Worm (Caenorhabditis elegans) whole organism, late embryonic: ENCODE results near the gene Y32B12C.1.

Experiments
- F13H6.1 ChIP-seq: sonication (generic microtip); optimal IDR thresholded peaks from 2 replicates; lab custom pipeline; 2016; ENCODE audit warnings: missing genetic modification characterization, missing compliant biosample characterization
- K09A11.1 ChIP-seq: sonication (generic microtip); optimal IDR thresholded peaks from 2 replicates; lab custom pipeline; 2017; ENCODE audit warnings: antibody characterized with exemption, mild to moderate bottlenecking, missing genetic modification characterization, missing compliant biosample characterization; ENCODE audit not compliant: insufficient read depth
- T23F11.4 ChIP-seq: fragments of 200-800 bp; sonication (Bioruptor generic); optimal IDR thresholded peaks from 2 replicates; lab custom pipeline; 2018; ENCODE audit warnings: mild to moderate bottlenecking, missing genetic modification characterization, missing compliant biosample characterization
- ahr-1 ChIP-seq: sonication (generic microtip); optimal IDR thresholded peaks from 2 replicates; lab custom pipeline; 2016; ENCODE audit warnings: missing genetic modification characterization, missing compliant biosample characterization
- ceh-18 ChIP-seq: sonication (generic microtip); optimal IDR thresholded peaks from 2 replicates; lab custom pipeline; 2016; ENCODE audit warnings: missing genetic modification characterization, missing compliant biosample characterization
- ceh-2 ChIP-seq: sonication (generic microtip); optimal IDR thresholded peaks from 2 replicates; lab custom pipeline; 2016; ENCODE audit warnings: missing genotype, missing genetic modification characterization, missing compliant biosample characterization
- ceh-22 ChIP-seq: sonication (generic microtip); optimal IDR thresholded peaks from 2 replicates; lab custom pipeline; 2017; ENCODE audit warnings: missing biosample characterization, missing genetic modification characterization
- ceh-30 ChIP-seq: fragments of 150-350 bp; optimal IDR thresholded peaks from 2 replicates; lab custom pipeline; 2014; ENCODE audit warnings: missing biosample characterization, missing genetic modification characterization
- ceh-31 ChIP-seq: sonication (generic microtip); optimal IDR thresholded peaks from 2 replicates; lab custom pipeline; 2016; ENCODE audit warnings: missing genetic modification characterization, missing compliant biosample characterization
- ceh-48 ChIP-seq: sonication (generic microtip); optimal IDR thresholded peaks from 2 replicates; lab custom pipeline; 2016; ENCODE audit warnings: missing genetic modification characterization, inconsistent platforms, missing compliant biosample characterization
- ceh-6 ChIP-seq: fragments of 200-800 bp; sonication (Bioruptor generic); optimal IDR thresholded peaks from 2 replicates; lab custom pipeline; 2018; ENCODE audit warnings: mild to moderate bottlenecking, missing genetic modification characterization, missing compliant biosample characterization
- che-1 ChIP-seq: sonication (generic microtip); optimal IDR thresholded peaks from 2 replicates; lab custom pipeline; 2016; ENCODE audit warnings: mild to moderate bottlenecking, missing genetic modification characterization, missing compliant biosample characterization
- dmd-4 ChIP-seq: sonication (generic microtip); optimal IDR thresholded peaks from 2 replicates; lab custom pipeline; 2016; ENCODE audit warnings: borderline replicate concordance, missing genetic modification characterization, missing compliant biosample characterization
- dve-1 ChIP-seq: sonication (generic microtip); optimal IDR thresholded peaks from 2 replicates; lab custom pipeline; 2017; ENCODE audit warnings: antibody characterized with exemption, mild to moderate bottlenecking, missing genetic modification characterization, missing compliant biosample characterization
- elt-2 ChIP-seq: sonication (generic microtip); optimal IDR thresholded peaks from 2 replicates; lab custom pipeline; 2016; ENCODE audit warnings: missing genetic modification reagents, missing genetic modification characterization, missing compliant biosample characterization
- elt-4 ChIP-seq: sonication (generic microtip); optimal IDR thresholded peaks from 2 replicates; lab custom pipeline; 2016; ENCODE audit warnings: missing genetic modification characterization, missing compliant biosample characterization
- fax-1 ChIP-seq: sonication (generic microtip); optimal IDR thresholded peaks from 2 replicates; lab custom pipeline; 2016; ENCODE audit warnings: missing genotype, missing genetic modification characterization, missing compliant biosample characterization
- fkh-6 ChIP-seq: sonication (generic microtip); optimal IDR thresholded peaks from 2 replicates; lab custom pipeline; 2016; ENCODE audit warnings: missing genetic modification characterization, missing compliant biosample characterization
- hlh-13 ChIP-seq: fragments of 200-800 bp; sonication (Bioruptor generic); optimal IDR thresholded peaks from 2 replicates; lab custom pipeline; 2018; ENCODE audit warnings: mild to moderate bottlenecking, missing genetic modification characterization, missing compliant biosample characterization
- hlh-30 ChIP-seq: sonication (generic microtip); optimal IDR thresholded peaks from 2 replicates; lab custom pipeline; 2017; ENCODE audit warnings: antibody characterized with exemption, missing genetic modification characterization, missing compliant biosample characterization; ENCODE audit not compliant: insufficient read depth
- hlh-6 ChIP-seq: sonication (generic microtip); optimal IDR thresholded peaks from 2 replicates; lab custom pipeline; 2016; ENCODE audit warnings: missing genotype, missing genetic modification characterization, missing compliant biosample characterization
- hlh-8 ChIP-seq: sonication (generic microtip); optimal IDR thresholded peaks from 2 replicates; lab custom pipeline; 2016; ENCODE audit warnings: missing genotype, missing genetic modification characterization, missing compliant biosample characterization
- madf-2 ChIP-seq: sonication (generic microtip); optimal IDR thresholded peaks from 2 replicates; lab custom pipeline; 2017; ENCODE audit warnings: missing genetic modification characterization, missing compliant biosample characterization
- mec-3 ChIP-seq: sonication (generic microtip); optimal IDR thresholded peaks from 2 replicates; lab custom pipeline; 2016; ENCODE audit warnings: borderline replicate concordance, missing genetic modification characterization, missing compliant biosample characterization
- nfya-1 ChIP-seq: sonication (generic microtip); optimal IDR thresholded peaks from 2 replicates; lab custom pipeline; 2017; ENCODE audit warnings: missing genetic modification characterization, mild to moderate bottlenecking, missing compliant biosample characterization, antibody characterized with exemption, moderate library complexity
- nhr-232 ChIP-seq: sonication (generic microtip); optimal IDR thresholded peaks from 2 replicates; lab custom pipeline; 2016; ENCODE audit warnings: missing genetic modification characterization, missing compliant biosample characterization
- npax-4 ChIP-seq: sonication (generic microtip); optimal IDR thresholded peaks from 2 replicates; lab custom pipeline; 2016; ENCODE audit warnings: missing genetic modification characterization, missing compliant biosample characterization
- pag-3 ChIP-seq: sonication (generic microtip); optimal IDR thresholded peaks from 2 replicates; lab custom pipeline; 2016; ENCODE audit warnings: missing compliant biosample characterization, missing genetic modification characterization, borderline replicate concordance
- pha-2 ChIP-seq: sonication (generic microtip); optimal IDR thresholded peaks from 2 replicates; lab custom pipeline; 2017; ENCODE audit warnings: mild to moderate bottlenecking, missing genetic modification characterization, missing compliant biosample characterization
- pha-4 ChIP-seq: fragments of 150-350 bp; optimal IDR thresholded peaks from 2 replicates; lab custom pipeline; 2018; ENCODE audit warnings: missing biosample characterization, missing genetic modification reagents, missing genetic modification characterization
- pros-1 ChIP-seq: fragments of 150-350 bp; optimal IDR thresholded peaks from 2 replicates; lab custom pipeline; 2014; ENCODE audit warnings: missing biosample characterization, missing genetic modification reagents, missing genetic modification characterization
- ref-2 ChIP-seq: sonication (generic microtip); optimal IDR thresholded peaks from 2 replicates; lab custom pipeline; 2016; ENCODE audit warnings: missing genetic modification characterization, missing compliant biosample characterization
- rnt-1 ChIP-seq: sonication (generic microtip); optimal IDR thresholded peaks from 2 replicates; lab custom pipeline; 2016; ENCODE audit warnings: missing genetic modification characterization, missing compliant biosample characterization
- sdc-2 ChIP-seq: sonication (generic microtip); optimal IDR thresholded peaks from 2 replicates; lab custom pipeline; 2016; ENCODE audit warnings: missing genotype, missing genetic modification characterization, missing compliant biosample characterization
- sox-4 ChIP-seq: sonication (generic microtip); optimal IDR thresholded peaks from 2 replicates; lab custom pipeline; 2017; ENCODE audit warnings: mild to moderate bottlenecking, missing genetic modification characterization, inconsistent platforms, missing compliant biosample characterization
- tbx-2 ChIP-seq: sonication (generic microtip); optimal IDR thresholded peaks from 2 replicates; lab custom pipeline; 2016; ENCODE audit warnings: missing genetic modification characterization, missing compliant biosample characterization
- ttx-3 ChIP-seq: sonication (generic microtip); optimal IDR thresholded peaks from 2 replicates; lab custom pipeline; 2016; ENCODE audit warnings: missing genetic modification reagents, missing genetic modification characterization, missing compliant biosample characterization
- unc-3 ChIP-seq, 2 experiments: fragments of 200-800 bp in 1 of 2; sonication (Bioruptor generic) in 1 of 2; sonication (generic microtip) in 1 of 2; conservative IDR thresholded peaks in 1 of 2; optimal IDR thresholded peaks in 1 of 2; 2 replicates each; pipeline versions ENCODE4 v1.3.6 to Lab custom; 2016 to 2022; ENCODE audit warnings: missing compliant biosample characterization in 2 of 2, missing genetic modification characterization in 2 of 2, missing genetic modification reagents in 1 of 2
- unc-55 ChIP-seq: sonication (generic microtip); optimal IDR thresholded peaks from 2 replicates; lab custom pipeline; 2017; ENCODE audit warnings: missing biosample characterization, missing genetic modification reagents, missing genetic modification characterization
- zip-5 ChIP-seq: sonication (generic microtip); optimal IDR thresholded peaks from 2 replicates; lab custom pipeline; 2016; ENCODE audit warnings: missing genetic modification characterization, missing compliant biosample characterization
- ztf-16 ChIP-seq: sonication (generic microtip); optimal IDR thresholded peaks from 2 replicates; lab custom pipeline; 2017; ENCODE audit warnings: missing genetic modification characterization, missing compliant biosample characterization

Y32B12C.1 gene

ce11 chrV:16591992-16592798 is 14.2 kb upstream of the Y32B12C.1 start, which contains the start of gene srh-269 (continued):
- TF ChIP-seq sox-4 (tag; lab: Kevin White, UChicago) (peak; percentile 58), unc-55 (no peak), T23F11.4 (no peak), dmd-4 (peak; percentile 20), pag-3 (no peak), pha-2 (tag; lab: Kevin White, UChicago) (peak; percentile 70), ceh-2 (tag; lab: Kevin White, UChicago) (peak; percentile 50), ceh-22 (tag; lab: Kevin White, UChicago) (no peak), ahr-1 (tag; lab: Kevin White, UChicago) (peak; percentile 11), F13H6.1 (tag; lab: Kevin White, UChicago) (peak; percentile 45), madf-2 (tag; lab: Kevin White, UChicago) (peak; percentile 68), rnt-1 (tag; lab: Kevin White, UChicago) (peak; percentile 74), pha-4 (tag; lab: Kevin White, UChicago) (no peak), che-1 (tag; lab: Kevin White, UChicago) (peak; percentile 79), ceh-31 (tag; lab: Kevin White, UChicago) (peak; percentile 33), ref-2 (tag; lab: Kevin White, UChicago) (no peak), npax-4 (tag; lab: Kevin White, UChicago) (peak; percentile 18), mec-3 (tag; lab: Kevin White, UChicago) (no peak), unc-3 (GFP tag; conservative IDR thresholded peaks at IDR 0.05; lab: Robert Waterston, UW) (no peak), unc-3 (tag; optimal IDR thresholded peaks at IDR 0.05; lab: Kevin White, UChicago) (peak; percentile 32), nhr-232 (tag; lab: Kevin White, UChicago) (peak; percentile 53), elt-4 (no peak), sdc-2 (tag; lab: Kevin White, UChicago) (peak; percentile 38), hlh-6 (peak; percentile 80), fax-1 (tag; lab: Kevin White, UChicago) (peak; percentile 15), hlh-30 (tag; lab: Kevin White, UChicago) (no peak), ceh-48 (tag; lab: Kevin White, UChicago) (peak; percentile 24), ztf-16 (peak; percentile 32), ceh-30 (tag; lab: Kevin White, UChicago) (no peak), tbx-2 (tag; lab: Kevin White, UChicago) (peak; percentile 43), hlh-8 (tag; lab: Kevin White, UChicago) (no peak), ceh-18 (tag; lab: Kevin White, UChicago) (peak; percentile 56), ttx-3 (peak; percentile 46), nfya-1 (tag; lab: Kevin White, UChicago) (peak; percentile 61), zip-5 (tag; lab: Kevin White, UChicago) (peak; percentile 1)
- TF ChIP-seq, all 69 proteins: peak for 44

DNA sequence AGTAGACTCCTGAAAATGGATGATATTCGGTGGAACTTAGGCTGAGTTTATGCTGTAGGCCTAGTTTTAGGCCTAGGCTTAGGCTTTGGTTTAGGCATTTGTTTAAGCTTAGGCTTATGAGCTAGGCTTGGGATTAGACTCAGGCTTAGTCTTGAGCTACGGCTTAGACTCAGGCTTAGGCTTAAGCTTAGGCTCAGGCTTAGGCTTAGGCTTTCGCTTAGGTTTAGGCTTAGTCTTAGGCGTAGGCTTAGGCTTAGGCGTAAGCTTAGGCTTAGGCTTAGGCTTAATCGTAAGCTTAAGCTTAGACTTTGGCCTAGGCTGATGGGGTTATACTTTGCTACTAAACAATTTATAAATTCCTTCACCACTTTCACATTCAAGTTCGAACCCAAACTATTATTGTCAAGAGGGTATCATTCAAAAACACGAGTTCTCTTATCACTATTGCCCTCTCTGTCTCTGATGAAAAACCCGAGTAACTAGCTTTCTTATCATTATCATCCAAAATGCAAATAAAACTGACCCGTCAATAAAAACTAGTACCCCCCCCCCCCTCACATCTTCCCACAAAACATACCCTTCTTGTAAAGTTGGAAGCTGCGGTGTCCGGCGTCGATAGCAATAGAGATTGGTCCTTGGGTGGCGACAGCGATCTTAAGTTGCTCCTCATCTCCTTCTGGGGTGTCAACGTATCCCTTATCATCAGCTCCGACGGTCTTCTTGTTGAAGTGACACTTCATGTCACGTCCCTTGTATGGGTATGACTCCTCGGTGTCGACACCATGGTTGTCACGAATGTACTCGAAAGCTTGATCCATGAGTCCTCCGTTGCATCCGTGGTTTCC is 13.2 kb upstream of the Y32B12C.1 start:
- TF ChIP-seq ceh-6 (GFP tag; lab: Kevin White, UChicago) = no peak
- peak; percentile 81 for TF ChIP-seq elt-2 (tag; lab: Kevin White, UChicago)
- TF ChIP-seq ceh-22 (tag; lab: Kevin White, UChicago) = no peak
- TF ChIP-seq hlh-13 (GFP tag; lab: Kevin White, UChicago) = peak; percentile 4
- TF ChIP-seq K09A11.1 (tag; lab: Kevin White, UChicago) = no peak
- TF ChIP-seq fkh-6 (tag; lab: Kevin White, UChicago) = no peak
- TF ChIP-seq pros-1 (tag; lab: Kevin White, UChicago) = no peak
- no peak for TF ChIP-seq ztf-16
- TF ChIP-seq dve-1 (tag; lab: Kevin White, UChicago) = peak; percentile 85
- TF ChIP-seq fax-1 (tag; lab: Kevin White, UChicago) = no peak
